Fruit fly (Drosophila melanogaster): Measurements from ENCODE around the gene Gnpnat.
A peak's percentile ranks its signal among the peaks of the same experiment; 100 is the strongest.

Gene Gnpnat

DNA sequence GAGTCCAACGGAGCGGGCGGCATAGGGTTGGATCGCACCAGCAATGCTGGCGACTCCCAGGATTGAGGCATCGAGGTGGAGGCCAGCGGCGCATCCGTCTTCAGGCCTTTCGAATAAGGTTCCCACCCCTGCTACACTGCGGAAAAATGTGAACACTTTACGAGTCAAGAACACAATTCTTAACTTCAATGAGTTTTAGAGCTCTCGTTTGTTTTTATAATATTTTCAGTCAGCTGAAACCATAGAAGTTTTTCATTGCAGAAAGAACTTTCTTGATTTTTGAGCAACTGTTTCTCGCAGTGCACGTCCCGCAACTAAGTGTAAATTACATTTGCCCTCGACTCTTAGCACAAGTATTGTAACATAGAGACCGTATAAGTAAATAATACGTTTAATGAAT lies 41.7 kb upstream of the Gnpnat start (continued):
- TF ChIP-seq CG11093 (GFP tag; IDR thresholded peaks at IDR 0.05) (no peak), H2.0 (GFP tag; IDR thresholded peaks at IDR 0.05) (peak; percentile 40; the same call in 1 of the 2 replicates), CG6683 (GFP tag; optimal IDR thresholded peaks at IDR 0.05) (no peak), ken (GFP tag; IDR thresholded peaks at IDR 0.05) (0 out of 3 replicates have a peak, but pooled peaks have one; percentile 16), twi (tag; optimal IDR thresholded peaks at IDR 0.05) (no peak), row (GFP tag; IDR thresholded peaks at IDR 0.05) (peak; percentile 33; the same call in 2 of the 3 replicates), CG30403 (GFP tag; optimal IDR thresholded peaks at IDR 0.05) (no peak), Ada2b (GFP tag; IDR thresholded peaks at IDR 0.05) (0 out of 2 replicates have a peak, but pooled peaks have one; percentile 7), Xrp1 (GFP tag; IDR thresholded peaks at IDR 0.05) (peak; percentile 60; the same call in 1 of the 2 replicates), Doc2 (GFP tag; IDR thresholded peaks at IDR 0.05) (no peak), sima (GFP tag; optimal IDR thresholded peaks at IDR 0.05) (no peak), CG4424 (GFP tag; optimal IDR thresholded peaks at IDR 0.05) (peak; percentile 36), tin (GFP tag; optimal IDR thresholded peaks at IDR 0.05) (peak; percentile 42), gem (tag; optimal IDR thresholded peaks at IDR 0.05) (peak; percentile 55), CG4360 (GFP tag; IDR thresholded peaks at IDR 0.05) (0 out of 2 replicates have a peak, but pooled peaks have one; percentile 15), CG17361 (GFP tag; IDR thresholded peaks at IDR 0.05) (0 out of 3 replicates have a peak, but pooled peaks have one; percentile 13), CG9727 (GFP tag; optimal IDR thresholded peaks at IDR 0.05) (peak; percentile 59), Blimp-1 (GFP tag; optimal IDR thresholded peaks at IDR 0.05) (peak; percentile 17), ro (GFP tag; IDR thresholded peaks at IDR 0.05) (no peak), sqz (GFP tag; optimal IDR thresholded peaks at IDR 0.05) (no peak), esg (GFP tag; conservative IDR thresholded peaks at IDR 0.05) (no peak), sisA (GFP tag; IDR thresholded peaks at IDR 0.05) (peak; percentile 34), CG2199 (GFP tag; IDR thresholded peaks at IDR 0.05) (no peak)

DNA sequence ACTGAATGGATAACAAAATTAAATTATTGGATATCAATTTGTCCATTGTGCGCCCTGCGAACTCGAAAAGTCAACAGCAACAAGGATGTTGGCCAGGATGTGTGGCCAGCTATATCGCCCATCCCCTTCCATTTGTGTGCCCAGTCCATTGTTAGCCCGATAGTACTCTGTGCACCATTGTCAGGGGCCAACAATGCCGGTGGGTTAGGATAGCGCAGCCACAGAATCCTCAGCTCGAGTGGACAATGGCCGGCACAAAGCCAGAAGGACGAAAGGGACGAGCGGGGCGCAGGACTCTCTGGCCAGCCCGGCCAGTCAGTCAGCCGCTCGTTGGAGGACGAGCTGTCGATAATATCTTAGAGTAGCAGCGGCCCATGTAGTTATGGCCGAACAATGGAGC lies 40.2 kb upstream of the Gnpnat start:
- no peak for TF ChIP-seq CG3281 (GFP tag; optimal IDR thresholded peaks at IDR 0.05)
- TF ChIP-seq esg (GFP tag; conservative IDR thresholded peaks at IDR 0.05), result no peak
- peak; percentile 56 for TF ChIP-seq Ets65A (GFP tag)
- no peak for TF ChIP-seq CG13123 (GFP tag; optimal IDR thresholded peaks at IDR 0.05)
- TF ChIP-seq CG12391 (tag; optimal IDR thresholded peaks at IDR 0.05), result no peak
- TF ChIP-seq D (optimal IDR thresholded peaks at IDR 0.05), result peak; percentile 94
- no peak for TF ChIP-seq D (GFP tag; optimal IDR thresholded peaks at IDR 0.05)
- no peak for TF ChIP-seq Blimp-1 (GFP tag; optimal IDR thresholded peaks at IDR 0.05)
- no peak for TF ChIP-seq E2f1 (GFP tag; IDR thresholded peaks at IDR 0.05)
- TF ChIP-seq caup (GFP tag; optimal IDR thresholded peaks at IDR 0.05; ENCODE audit: severe bottlenecking), result no peak
- TF ChIP-seq tll (GFP tag; optimal IDR thresholded peaks at IDR 0.05), result peak in 1 of 2 experiments; percentile 41
- TF ChIP-seq nerfin-1 (tag; optimal IDR thresholded peaks at IDR 0.05), result no peak
- TF ChIP-seq Vsx1 (GFP tag; optimal IDR thresholded peaks at IDR 0.05), result no peak
- TF ChIP-seq CG6813 (GFP tag; optimal IDR thresholded peaks at IDR 0.05), result no peak

DNA sequence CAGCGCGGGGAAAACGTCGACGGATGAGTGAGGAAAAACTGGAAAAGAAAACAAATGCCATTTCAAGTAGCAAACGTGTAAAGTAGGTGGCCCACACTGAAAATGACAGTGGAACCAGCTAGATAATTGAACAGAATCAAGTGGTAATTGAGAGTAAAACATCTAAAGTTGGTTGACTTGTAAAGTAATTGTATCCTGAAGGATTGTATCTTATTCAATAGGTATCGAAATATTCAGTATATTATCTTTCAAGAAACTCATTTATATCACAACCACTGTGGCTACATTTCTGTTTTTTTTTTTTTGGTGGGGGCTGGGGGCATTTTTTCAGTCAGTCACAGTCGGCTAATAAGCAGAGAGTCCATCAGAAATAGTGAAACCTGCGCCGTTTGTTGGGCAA lies 38.9 kb upstream of the Gnpnat start:
- peak; percentile 51 for TF ChIP-seq peb (GFP tag; IDR thresholded peaks at IDR 0.05)
- TF ChIP-seq CG17612 (GFP tag; IDR thresholded peaks at IDR 0.05), result no peak
- no peak for TF ChIP-seq exex (tag; optimal IDR thresholded peaks at IDR 0.05)
- TF ChIP-seq CG3065 (GFP tag; optimal IDR thresholded peaks at IDR 0.05), result no peak
- TF ChIP-seq CG13123 (GFP tag; optimal IDR thresholded peaks at IDR 0.05), result no peak
- no peak for TF ChIP-seq fd96Cb (tag; optimal IDR thresholded peaks at IDR 0.05)
- TF ChIP-seq CG12659 (GFP tag; optimal IDR thresholded peaks at IDR 0.05), result no peak
- TF ChIP-seq mirr (GFP tag; optimal IDR thresholded peaks at IDR 0.05), result no peak
- no peak for TF ChIP-seq Taf1 (GFP tag; IDR thresholded peaks at IDR 0.05)
- no peak for TF ChIP-seq C15 (GFP tag; IDR thresholded peaks at IDR 0.05)
- no peak for TF ChIP-seq CG12299 (tag; optimal IDR thresholded peaks at IDR 0.05)
- TF ChIP-seq ro (GFP tag; IDR thresholded peaks at IDR 0.05), result no peak
- TF ChIP-seq gcm2 (GFP tag; optimal IDR thresholded peaks at IDR 0.05), result no peak
- no peak for TF ChIP-seq Mrtf (GFP tag; IDR thresholded peaks at IDR 0.05)
- no peak for TF ChIP-seq Six4 (GFP tag; optimal IDR thresholded peaks at IDR 0.05)
- no peak for TF ChIP-seq CG33213 (GFP tag; optimal IDR thresholded peaks at IDR 0.05)
- TF ChIP-seq D (optimal IDR thresholded peaks at IDR 0.05), result no peak
- no peak for TF ChIP-seq D (GFP tag; optimal IDR thresholded peaks at IDR 0.05)
- no peak; the same call in 1 of the 2 replicates for TF ChIP-seq CG4360 (GFP tag; IDR thresholded peaks at IDR 0.05)
- TF ChIP-seq NK7.1 (GFP tag; optimal IDR thresholded peaks at IDR 0.05), result no peak
